Worm (Caenorhabditis elegans) whole organism, midembryonic: ENCODE results near the gene ins-31.

Experiments used
- cog-1 ChIP-seq: sonication (generic microtip); optimal IDR thresholded peaks from 2 replicates; lab custom pipeline; 2016; ENCODE audit warnings: missing genetic modification characterization, missing compliant biosample characterization
- klf-2 ChIP-seq: fragments of 200-800 bp; sonication (Bioruptor generic); conservative IDR thresholded peaks from 2 replicates; pipeline ENCODE4 v1.3.6; 2022; ENCODE audit warnings: missing genetic modification reagents, missing genetic modification characterization, missing compliant biosample characterization
- med-1 ChIP-seq: sonication (generic microtip); optimal IDR thresholded peaks from 2 replicates; lab custom pipeline; 2017; ENCODE audit warnings: missing genetic modification characterization, mild to moderate bottlenecking, missing compliant biosample characterization, antibody characterized with exemption, missing genetic modification reagents; ENCODE audit not compliant: insufficient read depth
- ref-1 ChIP-seq: fragments of 200-800 bp; sonication (Bioruptor generic); conservative IDR thresholded peaks from 2 replicates; pipeline ENCODE4 v1.3.6; 2022; ENCODE audit warnings: missing genetic modification reagents, missing genetic modification characterization, missing compliant biosample characterization
- tab-1 ChIP-seq: fragments of 200-800 bp; sonication (Bioruptor generic); IDR thresholded peaks from 2 replicates; pipeline ENCODE4 v1.3.6; 2022; ENCODE audit warnings: missing genetic modification characterization, missing compliant biosample characterization

DNA sequence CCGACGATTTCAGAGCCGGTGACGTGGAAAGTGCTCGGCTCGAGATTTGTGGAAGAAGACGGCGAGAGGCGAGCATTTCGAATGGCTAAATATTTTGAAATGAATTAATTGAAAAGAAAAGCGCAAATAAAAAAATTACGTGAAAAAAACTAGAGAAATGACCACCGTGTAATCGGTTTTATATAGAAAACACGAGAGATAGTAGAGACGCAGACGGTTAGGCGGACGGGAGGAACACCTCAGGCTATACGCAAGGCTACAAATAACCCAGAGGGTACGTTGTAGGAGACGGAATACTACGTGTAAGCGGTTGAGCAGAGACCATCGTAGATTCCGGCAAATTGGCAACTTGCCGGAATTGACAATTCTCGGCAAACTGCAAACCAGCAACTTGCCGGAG is 15.7 kb upstream of the ins-31 start, which contains the start of gene Y25C1A.13:
- TF ChIP-seq tab-1 (GFP tag; lab: Robert Waterston, UW) (no peak), klf-2 (GFP tag; lab: Robert Waterston, UW) (no peak), cog-1 (tag; lab: Kevin White, UChicago) (no peak), ref-1 (GFP tag; lab: Robert Waterston, UW) (no peak), med-1 (no peak)
